Worm (Caenorhabditis elegans): ENCODE data around the gene Y22D7AL.10.

DNA sequence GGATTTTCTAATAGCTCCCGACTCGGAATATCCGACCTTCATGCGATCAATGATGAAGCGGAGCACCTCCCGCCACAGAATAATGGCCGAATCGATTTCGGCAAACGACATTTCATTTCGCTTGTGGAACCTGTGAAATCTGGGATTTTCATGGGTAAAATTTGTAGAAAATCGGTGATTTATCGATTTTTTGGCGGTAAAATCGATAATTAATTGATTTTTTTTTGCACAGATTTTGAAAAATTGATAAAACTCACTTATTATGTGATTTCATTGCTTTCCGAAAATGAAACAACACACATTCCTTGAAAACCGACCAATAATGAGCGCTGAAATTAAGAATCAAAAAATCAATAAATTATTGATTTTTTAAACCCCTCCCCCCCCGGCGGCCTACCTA is 48.2 kb upstream of the Y22D7AL.10 start:
- TF ChIP-seq sma-9 (GFP tag; optimal IDR thresholded peaks at IDR 0.05) (no peak), sma-9 (tag; optimal IDR thresholded peaks at IDR 0.05) (no peak), snpc-4 (tag; optimal IDR thresholded peaks at IDR 0.05) (no peak), ama-1 (optimal IDR thresholded peaks at IDR 0.05) (no peak), fos-1 (tag; optimal IDR thresholded peaks at IDR 0.05) (no peak), ceh-82 (tag; optimal IDR thresholded peaks at IDR 0.05) (no peak), skn-1 (tag; optimal IDR thresholded peaks at IDR 0.05) (no peak), ceh-16 (tag; optimal IDR thresholded peaks at IDR 0.05) (no peak), R02D3.7 (tag; optimal IDR thresholded peaks at IDR 0.05) (no peak), unc-62 (GFP tag; optimal IDR thresholded peaks at IDR 0.05) (no peak)

All from whole organism, L2 larva.